Fruit fly (Drosophila melanogaster): Measurements from ENCODE around the gene CG6664.

Gene CG6664

DNA sequence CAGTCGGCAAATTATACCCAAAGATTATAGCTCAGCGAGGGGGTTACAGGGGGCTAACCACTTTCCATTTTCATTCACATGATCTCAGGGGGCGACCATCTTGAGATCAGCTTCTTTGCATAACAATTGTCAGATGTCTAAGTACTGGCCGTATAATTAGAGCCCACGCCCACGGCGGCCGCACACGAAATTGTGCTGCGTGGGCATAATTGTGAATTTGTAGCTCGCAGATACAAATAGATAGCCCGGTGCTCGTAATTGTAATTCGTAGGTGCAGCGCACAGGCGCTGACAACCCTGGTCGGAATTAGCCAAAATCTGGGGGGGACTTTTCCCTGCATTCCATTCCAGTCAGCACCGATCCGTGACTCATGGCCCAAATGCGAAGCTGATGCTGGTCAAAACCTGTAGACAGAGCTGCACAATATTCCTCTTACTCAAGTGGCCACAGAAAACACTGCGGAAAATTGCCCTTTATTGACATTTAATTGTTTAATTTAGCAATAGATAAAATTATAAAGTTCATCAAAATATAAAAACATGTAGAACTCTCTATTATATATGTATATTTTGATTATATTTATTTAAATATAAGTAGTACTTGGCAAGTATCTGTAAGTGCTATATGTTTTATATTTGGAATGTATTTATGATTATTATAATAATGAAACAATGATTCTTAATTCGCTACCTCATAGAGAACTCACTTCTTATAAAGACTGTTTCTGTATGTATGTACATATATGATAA lies 44.2 kb downstream of the CG6664 start (continued):
- TF ChIP-seq Awh (GFP tag; IDR thresholded peaks at IDR 0.05) (0 out of 2 replicates have a peak, but pooled peaks have one; percentile 7), CG7928 (GFP tag; optimal IDR thresholded peaks at IDR 0.05) (no peak), Neu2 (GFP tag; optimal IDR thresholded peaks at IDR 0.05; ENCODE audit: borderline replicate concordance) (no peak), inv (GFP tag; IDR thresholded peaks at IDR 0.05; ENCODE audit: partially characterized antibody) (no peak), CG2712 (tag; optimal IDR thresholded peaks at IDR 0.05) (peak; percentile 6), dmrt99B (tag; optimal IDR thresholded peaks at IDR 0.05) (peak; percentile 44), Rfx (GFP tag; IDR thresholded peaks at IDR 0.05) (peak; percentile 17; the same call in 1 of the 2 replicates), Fer1 (GFP tag; optimal IDR thresholded peaks at IDR 0.05) (no peak), CG17385 (GFP tag; optimal IDR thresholded peaks at IDR 0.05) (no peak), en (GFP tag; optimal IDR thresholded peaks at IDR 0.05) (no peak), vfl (GFP tag; optimal IDR thresholded peaks at IDR 0.05) (no peak), Asciz (GFP tag; optimal IDR thresholded peaks at IDR 0.05) (no peak), mirr (GFP tag; optimal IDR thresholded peaks at IDR 0.05) (no peak), HLH4C (GFP tag; IDR thresholded peaks at IDR 0.05; ENCODE audit: partially characterized antibody) (no peak), fu2 (GFP tag; optimal IDR thresholded peaks at IDR 0.05) (no peak), nau (GFP tag; optimal IDR thresholded peaks at IDR 0.05) (no peak), Max (GFP tag; optimal IDR thresholded peaks at IDR 0.05) (no peak), hkb (optimal IDR thresholded peaks at IDR 0.05) (no peak), hkb (GFP tag; IDR thresholded peaks at IDR 0.05) (no peak), chif (GFP tag; optimal IDR thresholded peaks at IDR 0.05) (no peak), sens-2 (GFP tag; IDR thresholded peaks at IDR 0.05) (no peak), CG4360 (GFP tag; IDR thresholded peaks at IDR 0.05) (no peak), CG18262 (tag; optimal IDR thresholded peaks at IDR 0.05) (peak; percentile 29), sr (GFP tag; IDR thresholded peaks at IDR 0.05) (peak; percentile 76; the same call in 2 of the 3 replicates), eyg (GFP tag; optimal IDR thresholded peaks at IDR 0.05) (no peak), Hmx (GFP tag; optimal IDR thresholded peaks at IDR 0.05) (no peak), Gsc (GFP tag; IDR thresholded peaks at IDR 0.05) (no peak), CG10565 (GFP tag; optimal IDR thresholded peaks at IDR 0.05) (no peak), ac (GFP tag; optimal IDR thresholded peaks at IDR 0.05) (no peak), Doc3 (GFP tag; IDR thresholded peaks at IDR 0.05; ENCODE audit: partially characterized antibody) (no peak), CG16779 (GFP tag; IDR thresholded peaks at IDR 0.05) (no peak), Mes4 (GFP tag; optimal IDR thresholded peaks at IDR 0.05) (no peak), fd96Cb (tag; optimal IDR thresholded peaks at IDR 0.05) (no peak), CG10366 (GFP tag; IDR thresholded peaks at IDR 0.05) (no peak), sqz (GFP tag; optimal IDR thresholded peaks at IDR 0.05) (no peak), org-1 (GFP tag; optimal IDR thresholded peaks at IDR 0.05) (no peak), Ets97D (GFP tag; optimal IDR thresholded peaks at IDR 0.05) (no peak), Jarid2 (GFP tag; optimal IDR thresholded peaks at IDR 0.05) (no peak), disco-r (GFP tag; optimal IDR thresholded peaks at IDR 0.05) (no peak), HLH3B (GFP tag; IDR thresholded peaks at IDR 0.05) (no peak), CG15011 (GFP tag; optimal IDR thresholded peaks at IDR 0.05) (no peak), CG8089 (GFP tag; optimal IDR thresholded peaks at IDR 0.05) (no peak), Dbx (GFP tag; IDR thresholded peaks at IDR 0.05) (no peak), CG4282 (GFP tag; optimal IDR thresholded peaks at IDR 0.05) (no peak), Dp (GFP tag; optimal IDR thresholded peaks at IDR 0.05) (no peak), ham (GFP tag; IDR thresholded peaks at IDR 0.05) (no peak), wek (GFP tag; optimal IDR thresholded peaks at IDR 0.05) (no peak), CG14667 (GFP tag; IDR thresholded peaks at IDR 0.05) (no peak)
